Fruit fly (Drosophila melanogaster): ENCODE results near the gene bbg.

The bbg gene

DNA sequence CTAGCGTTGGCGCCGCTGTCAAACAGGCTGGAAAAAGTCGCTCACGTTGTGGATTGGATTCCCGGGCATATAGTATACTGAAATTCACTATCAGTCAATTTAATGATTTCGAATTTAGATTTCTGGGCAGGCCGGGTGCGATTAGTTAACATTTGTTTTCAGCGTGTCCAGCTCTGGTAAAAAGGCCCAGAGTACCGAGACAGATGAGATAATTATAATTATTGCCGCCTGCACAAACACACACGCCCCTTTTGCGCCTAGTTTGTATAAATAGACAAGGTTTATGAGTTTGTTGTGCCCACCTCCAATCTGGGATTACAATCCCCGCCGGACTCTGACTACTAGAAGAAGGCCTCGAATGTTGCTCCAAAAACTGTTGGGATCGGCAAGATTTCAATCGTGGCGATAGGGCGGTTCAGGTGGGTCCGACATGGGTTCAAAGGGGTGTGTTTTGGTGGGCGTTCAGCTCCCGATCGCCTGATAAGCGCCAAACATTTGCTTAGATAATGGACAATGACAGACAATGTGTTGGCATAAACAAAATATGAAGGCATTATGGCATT is 23.0 kb upstream of the bbg start:
- TF ChIP-seq EcR (GFP tag; optimal IDR thresholded peaks at IDR 0.05), result no peak
- no peak for TF ChIP-seq CG15710 (tag; optimal IDR thresholded peaks at IDR 0.05)
- no peak for TF ChIP-seq Pif1B (GFP tag; optimal IDR thresholded peaks at IDR 0.05)
- TF ChIP-seq Pif1A (GFP tag; optimal IDR thresholded peaks at IDR 0.05), result no peak
- no peak for TF ChIP-seq CG12605 (GFP tag; IDR thresholded peaks at IDR 0.05)
- no peak for TF ChIP-seq D1 (tag; optimal IDR thresholded peaks at IDR 0.05)
- TF ChIP-seq CG4496 (GFP tag; IDR thresholded peaks at IDR 0.05), result no peak
- no peak for TF ChIP-seq CG17806 (tag; optimal IDR thresholded peaks at IDR 0.05)

dm6 chr3L:14558018-14558417 is 21.9 kb upstream of the bbg start:
- TF ChIP-seq rn (GFP tag; IDR thresholded peaks at IDR 0.05), result no peak
- no peak for TF ChIP-seq CG9948 (tag; optimal IDR thresholded peaks at IDR 0.05)
- TF ChIP-seq CG34367 (tag; optimal IDR thresholded peaks at IDR 0.05), result no peak
- no peak for TF ChIP-seq Pif1A (GFP tag; optimal IDR thresholded peaks at IDR 0.05)
- TF ChIP-seq CG13204 (GFP tag; optimal IDR thresholded peaks at IDR 0.05), result no peak

dm6 chr3L:14556774-14557741 is 21.0 kb upstream of the bbg start:
- TF ChIP-seq CG34367 (tag; optimal IDR thresholded peaks at IDR 0.05) (no peak), CG8301 (tag; optimal IDR thresholded peaks at IDR 0.05) (no peak), CG32121 (GFP tag; IDR thresholded peaks at IDR 0.05) (no peak), EcR (GFP tag; optimal IDR thresholded peaks at IDR 0.05) (no peak), rn (GFP tag; IDR thresholded peaks at IDR 0.05) (no peak), CG8159 (tag; optimal IDR thresholded peaks at IDR 0.05) (peak; percentile 28), CG15710 (tag; optimal IDR thresholded peaks at IDR 0.05) (no peak), CG14655 (GFP tag; optimal IDR thresholded peaks at IDR 0.05) (no peak), CG17806 (tag; optimal IDR thresholded peaks at IDR 0.05) (peak; percentile 23), CG10348 (GFP tag; IDR thresholded peaks at IDR 0.05) (no peak)

DNA sequence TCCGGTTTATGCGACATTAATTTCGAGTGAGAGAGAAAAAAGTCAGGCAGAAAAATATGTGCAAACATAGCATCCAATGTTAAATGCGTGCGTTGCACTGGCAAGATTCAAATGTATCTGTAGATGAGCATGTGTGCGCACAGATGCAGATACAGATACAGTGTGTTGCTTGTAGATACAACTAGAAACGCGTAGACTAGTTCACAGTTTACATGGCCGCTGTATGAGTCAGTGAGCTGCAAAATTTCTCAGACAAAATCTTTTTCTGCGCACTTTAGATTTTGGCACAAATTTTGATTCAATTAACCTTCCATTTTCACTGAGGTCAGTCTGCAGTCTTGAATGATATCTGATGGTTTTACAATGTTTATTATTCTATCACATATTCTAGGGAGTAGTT is 20.1 kb upstream of the bbg start:
- no peak for TF ChIP-seq fd96Ca (GFP tag; IDR thresholded peaks at IDR 0.05)
- TF ChIP-seq CG32121 (GFP tag; IDR thresholded peaks at IDR 0.05), result 0 out of 2 replicates have a peak, but pooled peaks have one; percentile 4
- TF ChIP-seq EcR (GFP tag; optimal IDR thresholded peaks at IDR 0.05), result peak; percentile 79
- no peak for TF ChIP-seq CG8301 (tag; optimal IDR thresholded peaks at IDR 0.05)
- no peak; the same call in 1 of the 2 replicates for TF ChIP-seq Ets98B (GFP tag; IDR thresholded peaks at IDR 0.05)
- TF ChIP-seq Pif1B (GFP tag; optimal IDR thresholded peaks at IDR 0.05), result no peak
- TF ChIP-seq CG9948 (tag; optimal IDR thresholded peaks at IDR 0.05), result no peak
- 0 out of 2 replicates have a peak, but pooled peaks have one; percentile 16 for TF ChIP-seq CG12605 (GFP tag; IDR thresholded peaks at IDR 0.05)
- TF ChIP-seq CG17806 (tag; optimal IDR thresholded peaks at IDR 0.05), result no peak
- TF ChIP-seq CG14655 (GFP tag; optimal IDR thresholded peaks at IDR 0.05), result no peak
- TF ChIP-seq CG15710 (tag; optimal IDR thresholded peaks at IDR 0.05), result no peak
- no peak for TF ChIP-seq CG34367 (tag; optimal IDR thresholded peaks at IDR 0.05)
- no peak for TF ChIP-seq rn (GFP tag; IDR thresholded peaks at IDR 0.05)
- no peak for TF ChIP-seq CG4496 (GFP tag; IDR thresholded peaks at IDR 0.05)
- no peak for TF ChIP-seq gl (tag; optimal IDR thresholded peaks at IDR 0.05)
- peak; percentile 9 for TF ChIP-seq CG13204 (GFP tag; optimal IDR thresholded peaks at IDR 0.05)
- TF ChIP-seq CG10348 (GFP tag; IDR thresholded peaks at IDR 0.05), result no peak
- TF ChIP-seq D1 (tag; optimal IDR thresholded peaks at IDR 0.05), result peak; percentile 7
- TF ChIP-seq CG8159 (tag; optimal IDR thresholded peaks at IDR 0.05), result no peak
- no peak for TF ChIP-seq Pif1A (GFP tag; optimal IDR thresholded peaks at IDR 0.05)
- no peak for TF ChIP-seq Snoo (tag; optimal IDR thresholded peaks at IDR 0.05)

- no peak for TF ChIP-seq Ets98B (GFP tag; IDR thresholded peaks at IDR 0.05)
- TF ChIP-seq CG13204 (GFP tag; optimal IDR thresholded peaks at IDR 0.05), result peak; percentile 2
Measured at dm6 chr3L:14555052-14555451, 19.0 kb upstream of the bbg start.

- TF ChIP-seq CG8159 (tag; optimal IDR thresholded peaks at IDR 0.05) (no peak), CG12605 (GFP tag; IDR thresholded peaks at IDR 0.05) (no peak), CG17806 (tag; optimal IDR thresholded peaks at IDR 0.05) (no peak), CG14655 (GFP tag; optimal IDR thresholded peaks at IDR 0.05) (no peak), CG4496 (GFP tag; IDR thresholded peaks at IDR 0.05) (no peak), Pif1A (GFP tag; optimal IDR thresholded peaks at IDR 0.05) (no peak), EcR (GFP tag; optimal IDR thresholded peaks at IDR 0.05) (no peak), CG8301 (tag; optimal IDR thresholded peaks at IDR 0.05) (no peak), Ets98B (GFP tag; IDR thresholded peaks at IDR 0.05) (no peak), CG34367 (tag; optimal IDR thresholded peaks at IDR 0.05) (no peak), Snoo (tag; optimal IDR thresholded peaks at IDR 0.05) (no peak), D1 (tag; optimal IDR thresholded peaks at IDR 0.05) (no peak), gl (tag; optimal IDR thresholded peaks at IDR 0.05) (no peak), CG13204 (GFP tag; optimal IDR thresholded peaks at IDR 0.05) (no peak), fd96Ca (GFP tag; IDR thresholded peaks at IDR 0.05) (no peak), CG10348 (GFP tag; IDR thresholded peaks at IDR 0.05) (no peak), CG9948 (tag; optimal IDR thresholded peaks at IDR 0.05) (no peak), rn (GFP tag; IDR thresholded peaks at IDR 0.05) (no peak), Pif1B (GFP tag; optimal IDR thresholded peaks at IDR 0.05) (no peak), CG32121 (GFP tag; IDR thresholded peaks at IDR 0.05) (no peak)
Measured at dm6 chr3L:14553891-14554303, 17.8 kb upstream of the bbg start.
